Worm (Caenorhabditis elegans): Measurements from ENCODE around the gene Y53F4B.26.

Gene Y53F4B.26

DNA sequence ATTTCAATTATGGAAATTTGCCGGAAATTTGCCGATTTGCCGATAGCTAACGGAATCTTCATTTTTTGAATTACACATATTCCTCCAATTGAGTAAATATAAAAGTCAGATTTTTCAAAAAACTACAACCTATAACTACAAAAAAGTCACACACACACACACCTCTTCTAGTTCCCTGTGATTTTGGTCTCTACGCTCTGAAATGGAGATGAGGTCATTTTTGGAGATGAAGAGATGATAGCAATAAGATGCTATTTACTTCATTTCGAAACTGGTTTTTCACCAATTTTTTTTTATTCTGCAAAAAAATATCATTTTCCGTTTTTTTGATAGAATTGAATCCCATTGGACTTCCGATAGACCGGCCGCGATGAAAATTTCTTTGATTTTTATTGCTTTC is 16.6 kb downstream of the Y53F4B.26 start, which contains the start of gene Y53F4B.23:
TSS of gene Y53F4B.23 (plus strand) at position 312 of the 400 bp plus-strand sequence.
- TF ChIP-seq flh-1 (GFP tag; optimal IDR thresholded peaks at IDR 0.05): no peak
- no peak for TF ChIP-seq hlh-1 (tag; optimal IDR thresholded peaks at IDR 0.05)
- no peak for TF ChIP-seq ceh-39 (tag; optimal IDR thresholded peaks at IDR 0.05)
- no peak for TF ChIP-seq sptf-1 (tag; optimal IDR thresholded peaks at IDR 0.05)
- TF ChIP-seq bed-3 (GFP tag; optimal IDR thresholded peaks at IDR 0.05): no peak
- TF ChIP-seq unc-39 (tag; optimal IDR thresholded peaks at IDR 0.05): no peak
- TF ChIP-seq lin-13 (tag; optimal IDR thresholded peaks at IDR 0.05): no peak
- TF ChIP-seq mep-1 (tag; optimal IDR thresholded peaks at IDR 0.05): no peak
- TF ChIP-seq nhr-12 (tag; optimal IDR thresholded peaks at IDR 0.05): no peak
- no peak for TF ChIP-seq unc-62 (GFP tag; optimal IDR thresholded peaks at IDR 0.05)
- TF ChIP-seq mab-5 (tag; optimal IDR thresholded peaks at IDR 0.05): no peak
- no peak for TF ChIP-seq ham-2 (GFP tag; optimal IDR thresholded peaks at IDR 0.05)

DNA sequence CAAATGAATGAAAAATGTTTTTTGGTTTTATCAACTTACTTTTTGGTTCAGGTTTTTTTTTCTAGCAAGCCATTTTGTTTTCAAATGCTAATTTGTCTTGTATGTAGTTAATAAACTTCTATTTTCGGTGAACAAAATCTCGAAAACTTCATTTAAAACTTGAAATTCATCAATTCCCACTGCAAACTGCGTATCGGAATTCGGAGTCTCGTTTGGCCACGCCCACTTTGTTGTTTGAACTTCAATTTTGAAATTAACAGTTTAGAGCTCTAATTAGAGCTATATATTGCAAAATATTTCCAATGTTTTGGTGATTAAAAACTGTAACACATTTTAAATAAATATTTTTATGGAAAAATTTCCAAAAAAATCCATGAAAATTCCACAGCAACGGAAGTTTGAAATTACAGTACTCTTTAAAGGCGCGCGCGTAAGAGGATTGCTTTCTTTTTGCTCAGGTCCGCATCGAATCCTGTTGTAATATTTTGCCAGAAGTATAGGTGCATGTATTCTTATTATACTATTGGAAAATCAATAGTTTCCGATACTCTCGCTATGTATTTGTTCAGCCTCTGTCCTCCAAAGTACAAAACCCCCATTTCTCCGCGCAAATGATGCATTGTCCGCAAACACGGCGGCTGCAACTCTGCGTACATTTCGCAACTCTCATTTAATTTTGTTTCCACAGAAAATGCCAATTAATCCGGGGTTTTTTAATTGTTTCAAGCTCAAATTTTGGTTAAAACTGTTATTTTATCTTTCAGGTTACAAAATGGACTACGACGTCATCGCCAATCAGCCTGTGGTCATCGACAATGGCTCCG is 21.0 kb downstream of the Y53F4B.26 start, which contains the start of gene arp-1:
TSS of gene arp-1 (plus strand) at position 765 of the 824 bp plus-strand sequence.
- no peak for TF ChIP-seq elt-1 (tag; optimal IDR thresholded peaks at IDR 0.05; ENCODE audit: borderline replicate concordance, insufficient read depth)
- TF ChIP-seq nhr-12 (tag; optimal IDR thresholded peaks at IDR 0.05): no peak
- TF ChIP-seq sem-2 (GFP tag; optimal IDR thresholded peaks at IDR 0.05): no peak
- no peak for TF ChIP-seq unc-39 (tag; optimal IDR thresholded peaks at IDR 0.05)
- no peak for TF ChIP-seq nhr-2 (tag; optimal IDR thresholded peaks at IDR 0.05)
- no peak for TF ChIP-seq nhr-28 (tag; optimal IDR thresholded peaks at IDR 0.05)
- no peak for TF ChIP-seq M03D4.4 (tag; optimal IDR thresholded peaks at IDR 0.05)
- TF ChIP-seq unc-62 (GFP tag; optimal IDR thresholded peaks at IDR 0.05): no peak
- TF ChIP-seq ceh-43 (GFP tag; optimal IDR thresholded peaks at IDR 0.05): peak; percentile 47
- TF ChIP-seq ceh-83 (GFP tag; optimal IDR thresholded peaks at IDR 0.05): no peak
- no peak for TF ChIP-seq mab-5 (tag; optimal IDR thresholded peaks at IDR 0.05)
- no peak for TF ChIP-seq unc-120 (tag; optimal IDR thresholded peaks at IDR 0.05; ENCODE audit: poor library complexity, severe bottlenecking)
- no peak for TF ChIP-seq elt-3 (tag; optimal IDR thresholded peaks at IDR 0.05)
- peak; percentile 19 for TF ChIP-seq lin-13 (tag; optimal IDR thresholded peaks at IDR 0.05)
- TF ChIP-seq mep-1 (tag; optimal IDR thresholded peaks at IDR 0.05): peak; percentile 59
- TF ChIP-seq ceh-39 (tag; optimal IDR thresholded peaks at IDR 0.05): no peak
- peak; percentile 42 for TF ChIP-seq nhr-237 (tag; optimal IDR thresholded peaks at IDR 0.05)
- TF ChIP-seq drap-1 (GFP tag; optimal IDR thresholded peaks at IDR 0.05): no peak
- TF ChIP-seq blmp-1 (tag; optimal IDR thresholded peaks at IDR 0.05): no peak
- no peak for TF ChIP-seq tbx-8 (GFP tag; optimal IDR thresholded peaks at IDR 0.05)
- no peak for TF ChIP-seq ham-2 (GFP tag; optimal IDR thresholded peaks at IDR 0.05)
- TF ChIP-seq pha-4 (tag; optimal IDR thresholded peaks at IDR 0.05): peak; percentile 59
- TF ChIP-seq sptf-1 (tag; optimal IDR thresholded peaks at IDR 0.05): peak; percentile 16
- no peak for TF ChIP-seq nhr-76 (tag; optimal IDR thresholded peaks at IDR 0.05)
- no peak for TF ChIP-seq lin-32 (GFP tag; optimal IDR thresholded peaks at IDR 0.05)
- no peak for TF ChIP-seq bed-3 (GFP tag; optimal IDR thresholded peaks at IDR 0.05)
- TF ChIP-seq ces-1 (GFP tag; optimal IDR thresholded peaks at IDR 0.05): peak; percentile 80
- TF ChIP-seq ztf-11 (tag; optimal IDR thresholded peaks at IDR 0.05): no peak
- no peak for TF ChIP-seq flh-1 (GFP tag; optimal IDR thresholded peaks at IDR 0.05)
- peak; percentile 21 for TF ChIP-seq lsy-2 (tag; optimal IDR thresholded peaks at IDR 0.05)
- no peak for TF ChIP-seq snpc-4 (tag; optimal IDR thresholded peaks at IDR 0.05)
- peak; percentile 15 for TF ChIP-seq mls-2 (tag; optimal IDR thresholded peaks at IDR 0.05)

DNA sequence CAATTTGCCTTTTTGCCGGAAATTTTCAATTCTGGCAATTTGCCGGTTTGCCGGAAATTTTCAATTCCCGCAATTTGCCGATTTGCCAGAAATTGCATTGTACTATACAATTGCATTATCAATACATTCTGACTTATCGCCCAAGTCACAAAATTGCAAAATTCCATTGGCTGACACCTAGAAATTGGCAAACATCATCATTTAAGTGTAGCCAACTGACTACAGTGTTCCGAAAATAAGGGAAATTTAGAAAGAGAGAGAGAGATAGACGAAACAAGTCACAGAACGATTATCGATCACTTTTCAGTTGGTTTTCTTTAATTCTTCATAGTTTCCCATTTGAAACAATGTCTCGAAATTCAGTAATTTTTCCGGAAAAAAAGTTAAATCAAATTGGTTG is 29.4 kb downstream of the Y53F4B.26 start:
- no peak for TF ChIP-seq mls-2 (tag; optimal IDR thresholded peaks at IDR 0.05)
- TF ChIP-seq ztf-11 (tag; optimal IDR thresholded peaks at IDR 0.05): no peak
- no peak for TF ChIP-seq elt-1 (tag; optimal IDR thresholded peaks at IDR 0.05; ENCODE audit: borderline replicate concordance, insufficient read depth)
- TF ChIP-seq nhr-2 (tag; optimal IDR thresholded peaks at IDR 0.05): no peak
- TF ChIP-seq ceh-83 (GFP tag; optimal IDR thresholded peaks at IDR 0.05): no peak
- no peak for TF ChIP-seq ces-1 (GFP tag; optimal IDR thresholded peaks at IDR 0.05)
- TF ChIP-seq lin-32 (GFP tag; optimal IDR thresholded peaks at IDR 0.05): no peak
- no peak for TF ChIP-seq tbx-8 (GFP tag; optimal IDR thresholded peaks at IDR 0.05)
- TF ChIP-seq nhr-76 (tag; optimal IDR thresholded peaks at IDR 0.05): no peak
- no peak for TF ChIP-seq M03D4.4 (tag; optimal IDR thresholded peaks at IDR 0.05)
- TF ChIP-seq sem-2 (GFP tag; optimal IDR thresholded peaks at IDR 0.05): no peak
- no peak for TF ChIP-seq nhr-28 (tag; optimal IDR thresholded peaks at IDR 0.05)
- no peak for TF ChIP-seq flh-1 (GFP tag; optimal IDR thresholded peaks at IDR 0.05)
- no peak for TF ChIP-seq lin-13 (tag; optimal IDR thresholded peaks at IDR 0.05)
- no peak for TF ChIP-seq nhr-237 (tag; optimal IDR thresholded peaks at IDR 0.05)
- no peak for TF ChIP-seq blmp-1 (tag; optimal IDR thresholded peaks at IDR 0.05)
- no peak for TF ChIP-seq bed-3 (GFP tag; optimal IDR thresholded peaks at IDR 0.05)
- no peak for TF ChIP-seq ceh-43 (GFP tag; optimal IDR thresholded peaks at IDR 0.05)

Data from whole organism, mixed stage, embryonic.